Fruit fly (Drosophila melanogaster) whole organism, adult: ENCODE data around the gene COX8.
A peak's percentile ranks its signal among the peaks of the same experiment; 100 is the strongest.

Source experiments
- CG11617 ChIP-seq: fragments of 200-800 bp; sonication (Bioruptor generic); optimal IDR thresholded peaks from 2 replicates; lab custom pipeline; 2017; ENCODE audit warnings: mild to moderate bottlenecking, missing biosample characterization, missing genetic modification reagents, missing genetic modification characterization
- CG1620 ChIP-seq: fragments of 200-800 bp; sonication (Bioruptor generic); optimal IDR thresholded peaks from 2 replicates; lab custom pipeline; 2016; ENCODE audit warnings: missing biosample characterization, missing genetic modification characterization
- CG33017 ChIP-seq: fragments of 200-800 bp; sonication (Bioruptor generic); optimal IDR thresholded peaks from 2 replicates; lab custom pipeline; 2018; ENCODE audit warnings: missing biosample characterization, mild to moderate bottlenecking, missing genetic modification characterization, moderate library complexity
- CG5204 ChIP-seq: fragments of 200-800 bp; sonication (Bioruptor generic); optimal IDR thresholded peaks from 2 replicates; lab custom pipeline; 2016; ENCODE audit warnings: missing biosample characterization, missing genetic modification characterization
- CG7045 ChIP-seq: fragments of 200-800 bp; sonication (Bioruptor generic); optimal IDR thresholded peaks from 2 replicates; lab custom pipeline; 2017; ENCODE audit warnings: missing biosample characterization, mild to moderate bottlenecking, missing genetic modification characterization
- Clk ChIP-seq: fragments of 200-800 bp; sonication (Bioruptor generic); optimal IDR thresholded peaks from 2 replicates; lab custom pipeline; 2017; ENCODE audit warnings: missing biosample characterization, missing genetic modification characterization
- cnc ChIP-seq, 2 experiments: fragments of >200 bp; optimal IDR thresholded peaks; 2 replicates each; lab custom pipeline; 2017
- kay ChIP-seq: fragments of 200-800 bp; sonication (Bioruptor generic); peaks from one replicate; lab custom pipeline; 2016; ENCODE audit warnings: missing biosample characterization, missing genetic modification characterization, borderline replicate concordance
- tj ChIP-seq: fragments of 200-800 bp; sonication (Bioruptor generic); optimal IDR thresholded peaks from 3 replicates; lab custom pipeline; 2017; ENCODE audit warnings: missing biosample characterization, mild to moderate bottlenecking, missing genetic modification characterization, moderate library complexity
- toe ChIP-seq: fragments of 200-800 bp; sonication (Bioruptor generic); optimal IDR thresholded peaks from 2 replicates; lab custom pipeline; 2016; ENCODE audit warnings: missing biosample characterization, missing genetic modification characterization

dm6 chr3L:21568848-21569372 is 29.7 kb upstream of the COX8 start, which contains the start of the genes CRIF and SMC5:
- TF ChIP-seq CG33017 (tag; lab: Kevin White, UChicago) = no peak
- TF ChIP-seq CG5204 = peak; percentile 81
- peak; percentile 62 for TF ChIP-seq CG11617
- TF ChIP-seq kay (GFP tag; lab: Kevin White, UChicago) = no peak
- no peak for TF ChIP-seq cnc (optimal IDR thresholded peaks at IDR 0.05; lab: Kevin White, UChicago)
- TF ChIP-seq Clk (GFP tag; lab: Kevin White, UChicago) = peak; percentile 43
- TF ChIP-seq CG1620 (GFP tag; lab: Kevin White, UChicago) = peak; percentile 74
- TF ChIP-seq toe (GFP tag; lab: Kevin White, UChicago) = peak; percentile 89
- peak; percentile 51 for TF ChIP-seq tj (GFP tag; lab: Kevin White, UChicago)
- peak; percentile 59 for TF ChIP-seq CG7045 (GFP tag; lab: Kevin White, UChicago)
